Worm (Caenorhabditis elegans): Measurements from ENCODE around the gene srx-38.

Gene srx-38

DNA sequence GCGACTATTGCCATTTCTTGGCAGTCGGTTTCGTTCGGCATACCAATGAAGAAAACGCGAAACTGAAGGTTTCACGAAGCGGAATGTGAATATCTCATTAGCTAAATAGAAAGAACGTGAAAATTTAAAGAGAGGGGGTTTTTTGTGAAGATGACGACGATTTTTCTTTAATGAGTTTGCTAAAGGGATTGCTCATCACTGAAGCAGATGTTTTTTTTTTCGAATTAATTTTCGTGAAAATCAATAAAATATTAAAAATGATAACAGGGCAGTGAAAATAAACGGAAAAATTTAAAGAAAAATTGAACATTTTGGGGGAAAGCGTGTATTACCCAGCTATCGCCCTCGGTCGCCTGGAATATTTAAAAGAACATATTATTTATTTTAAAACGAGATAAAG is 47.6 kb downstream of the srx-38 start, which contains the start of gene srab-3:
Gene srab-3, minus strand, starts transcription at position 101 of the 400 bp plus-strand sequence.
- TF ChIP-seq med-1 (GFP tag; optimal IDR thresholded peaks at IDR 0.05; ENCODE audit: insufficient read depth) (no peak), ref-1 (GFP tag; conservative IDR thresholded peaks at IDR 0.05) (no peak), T22C8.4 (GFP tag; IDR thresholded peaks at IDR 0.05) (no peak), ztf-29 (GFP tag; IDR thresholded peaks at IDR 0.05) (no peak), ztf-23 (GFP tag; IDR thresholded peaks at IDR 0.05) (no peak), flt-1 (GFP tag; IDR thresholded peaks at IDR 0.05) (no peak), tab-1 (GFP tag; IDR thresholded peaks at IDR 0.05) (no peak)

DNA sequence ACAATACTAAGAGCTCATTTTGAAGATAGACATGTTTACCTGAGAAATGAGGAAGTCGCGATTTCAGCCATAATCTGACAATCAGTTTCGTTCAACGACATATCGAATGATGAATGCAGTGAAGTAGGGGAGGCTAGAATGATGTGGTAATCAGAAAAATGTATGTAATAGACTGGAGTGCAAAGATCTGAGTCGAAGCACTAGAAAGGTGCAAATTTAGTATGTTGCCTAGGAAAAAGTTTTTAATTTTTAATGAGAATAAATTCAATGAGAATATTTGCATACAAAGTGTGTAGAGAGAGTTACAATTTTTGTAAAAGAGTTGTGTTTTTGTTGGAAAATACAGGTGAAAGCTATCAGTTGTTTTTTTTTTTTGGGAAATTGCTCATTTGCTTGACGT is 50.5 kb downstream of the srx-38 start, which contains the start of gene srab-2:
Gene srab-2, minus strand, starts transcription at position 101 of the 400 bp plus-strand sequence.
- TF ChIP-seq ztf-29 (GFP tag; IDR thresholded peaks at IDR 0.05) (no peak), ref-1 (GFP tag; conservative IDR thresholded peaks at IDR 0.05) (no peak), klf-2 (GFP tag; conservative IDR thresholded peaks at IDR 0.05) (no peak), ztf-23 (GFP tag; IDR thresholded peaks at IDR 0.05) (no peak), med-1 (GFP tag; optimal IDR thresholded peaks at IDR 0.05; ENCODE audit: insufficient read depth) (no peak), flt-1 (GFP tag; IDR thresholded peaks at IDR 0.05) (no peak), cog-1 (tag; optimal IDR thresholded peaks at IDR 0.05) (no peak), tab-1 (GFP tag; IDR thresholded peaks at IDR 0.05) (no peak), T22C8.4 (GFP tag; IDR thresholded peaks at IDR 0.05) (no peak)

Measured in whole organism, midembryonic.